Fruit fly (Drosophila melanogaster): ENCODE measurements around the gene bip1.

dm6 chr3L:8080790-8081189 lies 22.3 kb upstream of the bip1 start:
- no peak for TF ChIP-seq psq (optimal IDR thresholded peaks at IDR 0.05)
- no peak for TF ChIP-seq Myc (optimal IDR thresholded peaks at IDR 0.05)
